Worm (Caenorhabditis elegans) whole organism, early embryonic: Measurements from ENCODE around the gene sea-2.

ENCODE experiments used
- B0310.2 ChIP-seq: sonication (generic microtip); optimal IDR thresholded peaks from 2 replicates; lab custom pipeline; 2016; ENCODE audit warnings: mild to moderate bottlenecking, missing genetic modification characterization, missing compliant biosample characterization
- F13C5.2 ChIP-seq: sonication (generic microtip); optimal IDR thresholded peaks from 2 replicates; lab custom pipeline; 2017; ENCODE audit warnings: mild to moderate bottlenecking, missing genetic modification characterization, inconsistent platforms, missing compliant biosample characterization
- aly-1 ChIP-seq: sonication (generic microtip); optimal IDR thresholded peaks from 2 replicates; lab custom pipeline; 2016; ENCODE audit warnings: missing genetic modification characterization, missing compliant biosample characterization
- ama-1 ChIP-seq: fragments of 150-350 bp; optimal IDR thresholded peaks from 2 replicates; lab custom pipeline; 2014
- ets-7 ChIP-seq: sonication (generic microtip); optimal IDR thresholded peaks from 2 replicates; lab custom pipeline; 2016; ENCODE audit warnings: missing genotype, missing genetic modification characterization, missing compliant biosample characterization
- flt-1 ChIP-seq: fragments of 200-800 bp; sonication (Bioruptor generic); IDR thresholded peaks from 2 replicates; pipeline ENCODE4 v1.3.6; 2022; ENCODE audit warnings: missing genetic modification characterization, missing compliant biosample characterization
- hmbx-1 ChIP-seq: sonication (generic microtip); optimal IDR thresholded peaks from 2 replicates; lab custom pipeline; 2016; ENCODE audit warnings: mild to moderate bottlenecking, missing genetic modification characterization, missing compliant biosample characterization
- hmg-4 ChIP-seq: fragments of 200-800 bp; sonication (Bioruptor generic); optimal IDR thresholded peaks from 2 replicates; lab custom pipeline; 2018; ENCODE audit warnings: mild to moderate bottlenecking, missing genetic modification characterization, missing compliant biosample characterization
- hnd-1 ChIP-seq: sonication (generic microtip); optimal IDR thresholded peaks from 2 replicates; lab custom pipeline; 2016; ENCODE audit warnings: missing genetic modification characterization, missing compliant biosample characterization
- scrt-1 ChIP-seq: fragments of 200-800 bp; sonication (Bioruptor generic); IDR thresholded peaks from 2 replicates; pipeline ENCODE4 v1.3.6; 2022; ENCODE audit warnings: missing genetic modification characterization, missing compliant biosample characterization
- sea-1 ChIP-seq: fragments of 200-800 bp; sonication (Bioruptor generic); conservative IDR thresholded peaks from 2 replicates; pipeline ENCODE4 v1.3.6; 2022; ENCODE audit warnings: missing genetic modification characterization, missing compliant biosample characterization
- tbx-37 ChIP-seq: fragments of 200-800 bp; sonication (Bioruptor generic); conservative IDR thresholded peaks from 2 replicates; pipeline ENCODE4 v1.3.6; 2022; ENCODE audit warnings: missing genetic modification reagents, missing genetic modification characterization, missing compliant biosample characterization
- tra-4 ChIP-seq: sonication (generic microtip); optimal IDR thresholded peaks from 2 replicates; lab custom pipeline; 2017; ENCODE audit warnings: missing genetic modification characterization, missing compliant biosample characterization

ce11 chrII:3967061-3967460 lies 16.9 kb downstream of the sea-2 start:
- TF ChIP-seq ama-1: no peak
- TF ChIP-seq tbx-37 (GFP tag; lab: Robert Waterston, UW): no peak
- TF ChIP-seq hmg-4 (GFP tag; lab: Kevin White, UChicago): no peak
- no peak for TF ChIP-seq scrt-1 (GFP tag; lab: Robert Waterston, UW)
- TF ChIP-seq ets-7: no peak
- TF ChIP-seq hmbx-1 (tag; lab: Kevin White, UChicago): no peak
- TF ChIP-seq B0310.2: no peak
- no peak for TF ChIP-seq tra-4 (tag; lab: Kevin White, UChicago)
- no peak for TF ChIP-seq aly-1 (tag; lab: Kevin White, UChicago)
- TF ChIP-seq flt-1 (GFP tag; lab: Robert Waterston, UW): no peak
- TF ChIP-seq sea-1 (GFP tag; lab: Robert Waterston, UW): no peak
- TF ChIP-seq hnd-1: no peak
- no peak for TF ChIP-seq F13C5.2 (tag; lab: Kevin White, UChicago)
